Worm (Caenorhabditis elegans) whole organism, young adult: Measurements from ENCODE around the gene set-5.

ENCODE experiments used
- B0019.2 ChIP-seq: fragments of 200-800 bp; sonication (Bioruptor generic); conservative IDR thresholded peaks from 2 replicates; pipeline ENCODE4 v1.3.6; 2022; ENCODE audit warnings: missing genetic modification reagents, missing genetic modification characterization, missing compliant biosample characterization
- B0336.3 ChIP-seq: fragments of 200-800 bp; sonication (Bioruptor generic); IDR thresholded peaks from 2 replicates; pipeline ENCODE4 v1.3.6; 2022; ENCODE audit warnings: missing genetic modification characterization, missing compliant biosample characterization
- D2030.7 ChIP-seq: fragments of 200-800 bp; sonication (Bioruptor generic); IDR thresholded peaks from 2 replicates; pipeline ENCODE4 v1.3.6; 2022; ENCODE audit warnings: missing genetic modification reagents, missing genetic modification characterization, missing compliant biosample characterization
- F23B12.7 ChIP-seq: sonication (generic microtip); optimal IDR thresholded peaks from 2 replicates; lab custom pipeline; 2017; ENCODE audit warnings: missing genetic modification characterization, mild to moderate bottlenecking, missing compliant biosample characterization, antibody characterized with exemption, moderate library complexity; ENCODE audit not compliant: insufficient read depth
- F39B2.1 ChIP-seq: fragments of 200-800 bp; sonication (Bioruptor generic); IDR thresholded peaks from 2 replicates; pipeline ENCODE4 v1.3.6; 2022; ENCODE audit warnings: missing genetic modification reagents, missing genetic modification characterization, missing compliant biosample characterization
- F49E8.2 ChIP-seq: sonication (generic microtip); optimal IDR thresholded peaks from 3 replicates; lab custom pipeline; 2017; ENCODE audit warnings: missing genetic modification characterization, mild to moderate bottlenecking, missing compliant biosample characterization, antibody characterized with exemption, moderate library complexity; ENCODE audit not compliant: insufficient read depth
- K12H6.12 ChIP-seq: fragments of 200-800 bp; sonication (Bioruptor generic); optimal IDR thresholded peaks from 2 replicates; lab custom pipeline; 2018; ENCODE audit warnings: mild to moderate bottlenecking, missing genetic modification characterization, missing compliant biosample characterization
- T26A5.8 ChIP-seq: sonication (generic microtip); optimal IDR thresholded peaks from 2 replicates; lab custom pipeline; 2016; ENCODE audit warnings: missing genetic modification characterization, missing compliant biosample characterization
- Y56A3A.18 ChIP-seq: fragments of 200-800 bp; sonication (Bioruptor generic); IDR thresholded peaks from 2 replicates; pipeline ENCODE4 v1.3.6; 2022; ENCODE audit warnings: missing genetic modification reagents, missing genetic modification characterization, missing compliant biosample characterization
- Y79H2A.3 ChIP-seq: fragments of 200-800 bp; sonication (Bioruptor generic); conservative IDR thresholded peaks from 2 replicates; pipeline ENCODE4 v1.3.6; 2022; ENCODE audit warnings: missing genetic modification reagents, missing genetic modification characterization, missing compliant biosample characterization
- Y95B8A.8 ChIP-seq: fragments of 200-800 bp; sonication (Bioruptor generic); IDR thresholded peaks from 2 replicates; pipeline ENCODE4 v1.3.6; 2022; ENCODE audit warnings: missing genetic modification reagents, missing genetic modification characterization, missing compliant biosample characterization
- ama-1 ChIP-seq, 3 experiments: fragments of 150-350 bp in 1 of 3; sonication (generic microtip) in 2 of 3; optimal IDR thresholded peaks; 2 replicates each; lab custom pipeline; 2014 to 2018; ENCODE audit warnings: missing biosample characterization in 2 of 3, missing genetic modification characterization in 2 of 3, missing genetic modification reagents in 2 of 3
- athp-1 ChIP-seq: sonication (generic microtip); optimal IDR thresholded peaks from 2 replicates; lab custom pipeline; 2017; ENCODE audit warnings: mild to moderate bottlenecking, missing genetic modification characterization, missing compliant biosample characterization
- attf-5 ChIP-seq: fragments of 200-800 bp; sonication (Bioruptor generic); optimal IDR thresholded peaks from 2 replicates; lab custom pipeline; 2018; ENCODE audit warnings: mild to moderate bottlenecking, missing genetic modification characterization, missing compliant biosample characterization
- cebp-2 ChIP-seq: fragments of 200-800 bp; sonication (Bioruptor generic); IDR thresholded peaks from 2 replicates; pipeline ENCODE4 v1.3.6; 2022; ENCODE audit warnings: missing genetic modification characterization, missing compliant biosample characterization
- dox-1 ChIP-seq: fragments of 200-800 bp; sonication (Bioruptor generic); IDR thresholded peaks from 2 replicates; pipeline ENCODE4 v1.3.6; 2022; ENCODE audit warnings: missing genetic modification reagents, missing genetic modification characterization, missing compliant biosample characterization
- dpl-1 ChIP-seq: fragments of 150-350 bp; optimal IDR thresholded peaks from 2 replicates; lab custom pipeline; 2014; ENCODE audit warnings: missing biosample characterization, missing genetic modification reagents, missing genetic modification characterization
- efl-1 ChIP-seq: fragments of 150-350 bp; optimal IDR thresholded peaks from 2 replicates; lab custom pipeline; 2014; ENCODE audit warnings: missing biosample characterization, missing genetic modification reagents, missing genetic modification characterization
- egl-18 ChIP-seq: fragments of 200-800 bp; sonication (Bioruptor generic); IDR thresholded peaks from 2 replicates; pipeline ENCODE4 v1.3.6; 2022; ENCODE audit warnings: missing genetic modification reagents, missing genetic modification characterization, missing compliant biosample characterization
- egl-44 ChIP-seq: fragments of 200-800 bp; sonication (Bioruptor generic); IDR thresholded peaks from 2 replicates; pipeline ENCODE4 v1.3.6; 2022; ENCODE audit warnings: missing genetic modification reagents, missing genetic modification characterization, missing compliant biosample characterization
- ekl-4 ChIP-seq: fragments of 200-800 bp; sonication (Bioruptor generic); IDR thresholded peaks from 2 replicates; pipeline ENCODE4 v1.3.6; 2022; ENCODE audit warnings: missing genetic modification reagents, missing genetic modification characterization, missing compliant biosample characterization
- him-1 ChIP-seq: sonication (generic microtip); optimal IDR thresholded peaks from 2 replicates; lab custom pipeline; 2016; ENCODE audit warnings: missing genotype, missing genetic modification reagents, missing genetic modification characterization, missing compliant biosample characterization
- lin-26 ChIP-seq: fragments of 200-800 bp; sonication (Bioruptor generic); IDR thresholded peaks from 2 replicates; pipeline ENCODE4 v1.3.6; 2022; ENCODE audit warnings: missing genetic modification reagents, missing genetic modification characterization, missing compliant biosample characterization
- lin-54 ChIP-seq: fragments of 200-800 bp; sonication (Bioruptor generic); optimal IDR thresholded peaks from 2 replicates; lab custom pipeline; 2018; ENCODE audit warnings: mild to moderate bottlenecking, missing genetic modification characterization, missing compliant biosample characterization
- lsy-27 ChIP-seq: sonication (generic microtip); optimal IDR thresholded peaks from 2 replicates; lab custom pipeline; 2017; ENCODE audit warnings: missing genetic modification characterization, mild to moderate bottlenecking, missing compliant biosample characterization, antibody characterized with exemption, missing genotype, borderline replicate concordance; ENCODE audit not compliant: insufficient read depth
- madf-3 ChIP-seq: fragments of 200-800 bp; sonication (Bioruptor generic); IDR thresholded peaks from 2 replicates; pipeline ENCODE4 v1.3.6; 2022; ENCODE audit warnings: missing genetic modification reagents, missing genetic modification characterization, missing compliant biosample characterization
- mcd-1 ChIP-seq: fragments of 200-800 bp; sonication (Bioruptor generic); IDR thresholded peaks from 2 replicates; pipeline ENCODE4 v1.3.6; 2022; ENCODE audit warnings: missing genetic modification reagents, missing genetic modification characterization, missing compliant biosample characterization
- nhr-120 ChIP-seq: fragments of 200-800 bp; sonication (Bioruptor generic); IDR thresholded peaks from 2 replicates; pipeline ENCODE4 v1.3.6; 2022; ENCODE audit warnings: missing genetic modification characterization, missing compliant biosample characterization
- nhr-179 ChIP-seq: sonication (generic microtip); optimal IDR thresholded peaks from 2 replicates; lab custom pipeline; 2016; ENCODE audit warnings: mild to moderate bottlenecking, missing genetic modification characterization, missing compliant biosample characterization
- rcor-1 ChIP-seq: fragments of 200-800 bp; sonication (Bioruptor generic); IDR thresholded peaks from 2 replicates; pipeline ENCODE4 v1.3.6; 2022; ENCODE audit warnings: missing genetic modification reagents, missing genetic modification characterization, missing compliant biosample characterization
- rec-8 ChIP-seq, 2 experiments: sonication (generic microtip); optimal IDR thresholded peaks; 2 replicates each; lab custom pipeline; 2016; ENCODE audit warnings: mild to moderate bottlenecking in 2 of 2, missing genetic modification characterization in 2 of 2, missing genetic modification reagents in 2 of 2, missing genotype in 2 of 2, missing biosample characterization in 1 of 2, missing compliant biosample characterization in 1 of 2, moderate library complexity in 1 of 2
- snpc-1.1 ChIP-seq: sonication (generic microtip); optimal IDR thresholded peaks from 2 replicates; lab custom pipeline; 2017; ENCODE audit warnings: missing genetic modification characterization, mild to moderate bottlenecking, missing compliant biosample characterization, antibody characterized with exemption, moderate library complexity, missing genotype, missing genetic modification reagents; ENCODE audit not compliant: insufficient read depth
- snpc-3.4 ChIP-seq: sonication (generic microtip); optimal IDR thresholded peaks from 2 replicates; lab custom pipeline; 2017; ENCODE audit warnings: missing genetic modification characterization, mild to moderate bottlenecking, missing compliant biosample characterization, antibody characterized with exemption, moderate library complexity, missing genotype, missing genetic modification reagents
- snpc-4 ChIP-seq, 5 experiments: fragments of 150-350 bp in 1 of 5; sonication (generic microtip) in 4 of 5; optimal IDR thresholded peaks; 2 replicates each; lab custom pipeline; 2014 to 2018; ENCODE audit warnings: missing genetic modification characterization in 5 of 5, missing biosample characterization in 3 of 5, antibody characterized with exemption in 2 of 5, mild to moderate bottlenecking in 2 of 5, missing compliant biosample characterization in 2 of 5, missing genotype in 2 of 5, moderate library complexity in 2 of 5, missing genetic modification reagents in 1 of 5
- sptf-2 ChIP-seq: fragments of 200-800 bp; sonication (Bioruptor generic); optimal IDR thresholded peaks from 2 replicates; lab custom pipeline; 2018; ENCODE audit warnings: mild to moderate bottlenecking, missing genetic modification characterization, missing compliant biosample characterization
- ztf-28 ChIP-seq: fragments of 200-800 bp; sonication (Bioruptor generic); IDR thresholded peaks from 2 replicates; pipeline ENCODE4 v1.3.6; 2022; ENCODE audit warnings: missing genetic modification reagents, missing genetic modification characterization, missing compliant biosample characterization
- ztf-6 ChIP-seq: fragments of 200-800 bp; sonication (Bioruptor generic); IDR thresholded peaks from 2 replicates; pipeline ENCODE4 v1.3.6; 2022; ENCODE audit warnings: missing genetic modification reagents, missing genetic modification characterization, missing compliant biosample characterization

Gene set-5

ce11 chrV:14665728-14666127 lies 33.0 kb upstream of the set-5 start, which contains the start of gene C47E8.1:
TSS of gene C47E8.1 (plus strand) at chrV:14666028.
- TF ChIP-seq sptf-2 = no peak
- no peak for TF ChIP-seq dox-1 (GFP tag; lab: Robert Waterston, UW)
- TF ChIP-seq F23B12.7 (tag; lab: Kevin White, UChicago) = no peak
- TF ChIP-seq dpl-1 (GFP tag; lab: Kevin White, UChicago) = no peak
- TF ChIP-seq F49E8.2 (tag; lab: Kevin White, UChicago) = no peak
- TF ChIP-seq ekl-4 (GFP tag; lab: Robert Waterston, UW) = no peak
- TF ChIP-seq lin-54 (GFP tag; lab: Kevin White, UChicago) = no peak
- no peak for TF ChIP-seq lin-26 (GFP tag; lab: Robert Waterston, UW)
- TF ChIP-seq athp-1 = no peak
- no peak for TF ChIP-seq mcd-1 (GFP tag; lab: Robert Waterston, UW)
- TF ChIP-seq egl-44 (GFP tag; lab: Robert Waterston, UW) = no peak
- no peak for TF ChIP-seq Y95B8A.8 (GFP tag; lab: Robert Waterston, UW)
- TF ChIP-seq T26A5.8 = no peak
- no peak for TF ChIP-seq ztf-28 (GFP tag; lab: Robert Waterston, UW)
- TF ChIP-seq madf-3 = no peak
- TF ChIP-seq snpc-3.4 (tag; lab: Kevin White, UChicago) = no peak

ce11 chrV:14678298-14678697 lies 20.5 kb upstream of the set-5 start:
- no peak for TF ChIP-seq cebp-2 (GFP tag; lab: Robert Waterston, UW)
- no peak for TF ChIP-seq nhr-179 (tag; lab: Kevin White, UChicago)
- no peak for TF ChIP-seq attf-5 (GFP tag; lab: Kevin White, UChicago)
- no peak for TF ChIP-seq him-1 (tag; lab: Kevin White, UChicago)
- no peak for TF ChIP-seq egl-18 (GFP tag; lab: Robert Waterston, UW)
- no peak for TF ChIP-seq ama-1 (optimal IDR thresholded peaks at IDR 0.05; lab: Kevin White, UChicago)
- no peak for TF ChIP-seq ama-1 (GFP tag; optimal IDR thresholded peaks at IDR 0.05; lab: Kevin White, UChicago)

- TF ChIP-seq rcor-1 = no peak
- TF ChIP-seq lin-54 (GFP tag; lab: Kevin White, UChicago) = no peak
- TF ChIP-seq nhr-120 (GFP tag; lab: Robert Waterston, UW) = no peak
- no peak for TF ChIP-seq efl-1 (GFP tag; lab: Kevin White, UChicago)
- TF ChIP-seq K12H6.12 = no peak
- TF ChIP-seq snpc-4 (GFP tag; optimal IDR thresholded peaks at IDR 0.05; lab: Kevin White, UChicago) = no peak
- no peak for TF ChIP-seq snpc-4 (tag; optimal IDR thresholded peaks at IDR 0.05; lab: Kevin White, UChicago)
- no peak for TF ChIP-seq ztf-6
- TF ChIP-seq B0336.3 (GFP tag; lab: Robert Waterston, UW) = no peak
- TF ChIP-seq F39B2.1 (GFP tag; lab: Robert Waterston, UW) = no peak
- no peak for TF ChIP-seq sptf-2
- no peak for TF ChIP-seq mcd-1 (GFP tag; lab: Robert Waterston, UW)
- TF ChIP-seq madf-3 = no peak
- no peak for TF ChIP-seq B0019.2 (GFP tag; lab: Robert Waterston, UW)
- no peak for TF ChIP-seq Y56A3A.18
- TF ChIP-seq egl-18 (GFP tag; lab: Robert Waterston, UW) = no peak
- TF ChIP-seq snpc-1.1 (tag; lab: Kevin White, UChicago) = no peak
- TF ChIP-seq D2030.7 = no peak
- TF ChIP-seq Y79H2A.3 (GFP tag; lab: Robert Waterston, UW) = no peak
- TF ChIP-seq lsy-27 = no peak
- no peak for TF ChIP-seq rec-8 (tag; optimal IDR thresholded peaks at IDR 0.05; lab: Kevin White, UChicago)
Measured at ce11 chrV:14680014-14680413, 18.8 kb upstream of the set-5 start, which contains the start of gene C47E8.3. TSS of gene C47E8.3 (plus strand) at chrV:14680314.
